Fruit fly (Drosophila melanogaster) whole organism, embryonic: ENCODE results near the gene CG1575.

Source experiments
- Abd-B ChIP-seq: fragments of 200-800 bp; sonication (Bioruptor generic); optimal IDR thresholded peaks from 2 replicates; lab custom pipeline; 2018; ENCODE audit warnings: missing biosample characterization, mild to moderate bottlenecking, missing genetic modification characterization, moderate library complexity
- CG11093 ChIP-seq: fragments of 200-800 bp; sonication (Bioruptor generic); IDR thresholded peaks from 3 replicates; pipeline ENCODE4 v1.3.6; 2022; ENCODE audit warnings: missing biosample characterization, missing genetic modification characterization
- CG13624 ChIP-seq: fragments of 200-800 bp; sonication (Bioruptor generic); optimal IDR thresholded peaks from 2 replicates; lab custom pipeline; 2016; ENCODE audit warnings: missing biosample characterization, missing genetic modification characterization
- CG14014 ChIP-seq: fragments of 200-800 bp; sonication (Bioruptor generic); IDR thresholded peaks from 2 replicates; pipeline ENCODE4 v1.3.6; 2022; ENCODE audit warnings: missing biosample characterization, missing genetic modification characterization
- CG14667 ChIP-seq: fragments of 200-800 bp; sonication (Bioruptor generic); IDR thresholded peaks from 2 replicates; pipeline ENCODE4 v1.3.6; 2022; ENCODE audit warnings: missing biosample characterization, missing genetic modification characterization
- CG1647 ChIP-seq: fragments of 200-800 bp; sonication (Bioruptor generic); optimal IDR thresholded peaks from 3 replicates; lab custom pipeline; 2016; ENCODE audit warnings: missing biosample characterization, missing genetic modification characterization
- CG16813 ChIP-seq: fragments of 200-800 bp; sonication (Bioruptor generic); IDR thresholded peaks from 3 replicates; pipeline ENCODE4 v1.3.6; 2022; ENCODE audit warnings: missing biosample characterization, missing genetic modification characterization; ENCODE audit not compliant: partially characterized antibody
- CG17359 ChIP-seq: fragments of 200-800 bp; sonication (Bioruptor generic); optimal IDR thresholded peaks from 3 replicates; lab custom pipeline; 2018; ENCODE audit warnings: missing biosample characterization, mild to moderate bottlenecking, missing genetic modification characterization, moderate library complexity
- CG2116 ChIP-seq: fragments of 200-800 bp; sonication (Bioruptor generic); optimal IDR thresholded peaks from 3 replicates; lab custom pipeline; 2018; ENCODE audit warnings: missing biosample characterization, mild to moderate bottlenecking, missing genetic modification characterization
- CG2120 ChIP-seq: fragments of 200-800 bp; sonication (Bioruptor generic); optimal IDR thresholded peaks from 3 replicates; lab custom pipeline; 2016; ENCODE audit warnings: missing biosample characterization, missing genetic modification characterization
- CG2129 ChIP-seq: fragments of 200-800 bp; sonication (Bioruptor generic); IDR thresholded peaks from 2 replicates; pipeline ENCODE4 v1.3.6; 2022; ENCODE audit warnings: missing biosample characterization, missing genetic modification characterization; ENCODE audit not compliant: partially characterized antibody
- CG31365 ChIP-seq: fragments of 200-800 bp; sonication (Bioruptor generic); optimal IDR thresholded peaks from 2 replicates; lab custom pipeline; 2018; ENCODE audit warnings: missing biosample characterization, mild to moderate bottlenecking, missing genetic modification characterization
- CG31441 ChIP-seq: fragments of 200-800 bp; sonication (Bioruptor generic); IDR thresholded peaks from 2 replicates; pipeline ENCODE4 v1.3.6; 2022; ENCODE audit warnings: missing biosample characterization, missing genetic modification characterization
- CG4730 ChIP-seq: fragments of 200-800 bp; sonication (Bioruptor generic); IDR thresholded peaks from 2 replicates; pipeline ENCODE4 v1.3.6; 2022; ENCODE audit warnings: missing biosample characterization, missing genetic modification characterization
- CG5953 ChIP-seq: fragments of 200-800 bp; sonication (Bioruptor generic); IDR thresholded peaks from 2 replicates; pipeline ENCODE4 v1.3.6; 2022; ENCODE audit warnings: missing biosample characterization, missing genetic modification characterization
- CG6689 ChIP-seq: fragments of 200-800 bp; sonication (Bioruptor generic); IDR thresholded peaks from 2 replicates; pipeline ENCODE4 v1.3.6; 2022; ENCODE audit warnings: missing biosample characterization, missing genetic modification characterization
- CG6854 ChIP-seq: fragments of 200-800 bp; sonication (Bioruptor generic); optimal IDR thresholded peaks from 3 replicates; lab custom pipeline; 2017; ENCODE audit warnings: missing biosample characterization, mild to moderate bottlenecking, missing genetic modification characterization
- CkIIα-i1 ChIP-seq: fragments of 200-800 bp; sonication (Bioruptor generic); IDR thresholded peaks from 2 replicates; pipeline ENCODE4 v1.3.6; 2022; ENCODE audit warnings: missing biosample characterization, missing genetic modification characterization
- Dip3 ChIP-seq: fragments of 200-800 bp; sonication (Bioruptor generic); optimal IDR thresholded peaks from 3 replicates; lab custom pipeline; 2016; ENCODE audit warnings: missing biosample characterization, missing genetic modification characterization
- Eip74EF ChIP-seq, 2 experiments: fragments of 200-800 bp in 1 of 2; fragments of >200 bp in 1 of 2; sonication (Bioruptor generic) in 1 of 2; optimal IDR thresholded peaks; 2 replicates each; lab custom pipeline; 2017 to 2019; ENCODE audit warnings: missing biosample characterization in 2 of 2, missing genetic modification characterization in 2 of 2, mild to moderate bottlenecking in 1 of 2, moderate library complexity in 1 of 2
- Ets65A ChIP-seq: fragments of 200-800 bp; sonication (Bioruptor generic); peaks from one replicate; lab custom pipeline; 2016; ENCODE audit warnings: missing biosample characterization, missing genetic modification characterization
- Hr39 ChIP-seq: fragments of >200 bp; optimal IDR thresholded peaks from 2 replicates; lab custom pipeline; 2017
- Hr78 ChIP-seq, 2 experiments: fragments of 200-800 bp in 1 of 2; fragments of >200 bp in 1 of 2; sonication (Bioruptor generic) in 1 of 2; optimal IDR thresholded peaks; 2 replicates each; lab custom pipeline; 2017 to 2019; ENCODE audit warnings: missing biosample characterization in 2 of 2, missing genetic modification characterization in 2 of 2, mild to moderate bottlenecking in 1 of 2, moderate library complexity in 1 of 2
- Med ChIP-seq: fragments of 200-800 bp; sonication (Bioruptor generic); peaks from one replicate; lab custom pipeline; 2016; ENCODE audit warnings: missing biosample characterization, missing genetic modification characterization, mild to moderate bottlenecking, inconsistent platforms, moderate library complexity
- Mes4 ChIP-seq: fragments of 200-800 bp; sonication (Bioruptor generic); optimal IDR thresholded peaks from 2 replicates; lab custom pipeline; 2016; ENCODE audit warnings: missing biosample characterization, missing genetic modification characterization
- Pdp1 ChIP-seq, 2 experiments: fragments of 200-800 bp; sonication (Bioruptor generic); optimal IDR thresholded peaks; 3 replicates each; lab custom pipeline; 2016; ENCODE audit warnings: missing biosample characterization in 2 of 2, missing genetic modification characterization in 2 of 2, mild to moderate bottlenecking in 1 of 2, moderate library complexity in 1 of 2
- Ptx1 ChIP-seq: fragments of 200-800 bp; sonication (Bioruptor generic); IDR thresholded peaks from 2 replicates; pipeline ENCODE4 v1.3.6; 2022; ENCODE audit warnings: missing biosample characterization, missing genetic modification characterization
- Rfx ChIP-seq: fragments of 200-800 bp; sonication (Bioruptor generic); IDR thresholded peaks from 2 replicates; pipeline ENCODE4 v1.3.6; 2022; ENCODE audit warnings: missing biosample characterization, missing genetic modification characterization
- Scr ChIP-seq: fragments of 200-800 bp; sonication (Bioruptor generic); IDR thresholded peaks from 2 replicates; pipeline ENCODE4 v1.3.6; 2022; ENCODE audit warnings: missing biosample characterization, missing genetic modification characterization; ENCODE audit not compliant: partially characterized antibody
- Side ChIP-seq: fragments of 200-800 bp; sonication (Bioruptor generic); optimal IDR thresholded peaks from 2 replicates; lab custom pipeline; 2016; ENCODE audit warnings: missing biosample characterization, missing genetic modification characterization
- Xbp1 ChIP-seq: fragments of 200-800 bp; sonication (Bioruptor generic); optimal IDR thresholded peaks from 3 replicates; lab custom pipeline; 2016; ENCODE audit warnings: missing biosample characterization, mild to moderate bottlenecking, missing genetic modification characterization
- ap ChIP-seq: fragments of 200-800 bp; sonication (Bioruptor generic); IDR thresholded peaks from 2 replicates; pipeline ENCODE4 v1.3.6; 2022; ENCODE audit warnings: missing biosample characterization, missing genetic modification characterization
- chif ChIP-seq, 2 experiments: fragments of 200-800 bp; sonication (Bioruptor generic); optimal IDR thresholded peaks; 3 replicates each; lab custom pipeline; 2016; ENCODE audit warnings: missing biosample characterization in 2 of 2, missing genetic modification characterization in 2 of 2
- dysf ChIP-seq: fragments of 200-800 bp; sonication (Bioruptor generic); IDR thresholded peaks from 3 replicates; pipeline ENCODE4 v1.3.6; 2022; ENCODE audit warnings: missing biosample characterization, missing genetic modification characterization
- fd3F ChIP-seq: fragments of 200-800 bp; sonication (Bioruptor generic); optimal IDR thresholded peaks from 2 replicates; lab custom pipeline; 2018; ENCODE audit warnings: missing biosample characterization, mild to moderate bottlenecking, missing genetic modification characterization, moderate library complexity
- gcm ChIP-seq: fragments of 200-800 bp; sonication (Bioruptor generic); optimal IDR thresholded peaks from 2 replicates; lab custom pipeline; 2019; ENCODE audit warnings: missing biosample characterization, mild to moderate bottlenecking, missing genetic modification characterization, moderate library complexity
- lmd ChIP-seq: fragments of 200-800 bp; sonication (Bioruptor generic); IDR thresholded peaks from 2 replicates; pipeline ENCODE4 v1.3.6; 2022; ENCODE audit warnings: missing biosample characterization, missing genetic modification characterization
- luna ChIP-seq: fragments of 200-800 bp; sonication (Bioruptor generic); optimal IDR thresholded peaks from 2 replicates; lab custom pipeline; 2016; ENCODE audit warnings: missing biosample characterization, missing genetic modification characterization
- mam ChIP-seq: fragments of 200-800 bp; sonication (Bioruptor generic); optimal IDR thresholded peaks from 3 replicates; lab custom pipeline; 2016; ENCODE audit warnings: missing biosample characterization, missing genetic modification characterization
- nmo ChIP-seq: fragments of 200-800 bp; sonication (Bioruptor generic); optimal IDR thresholded peaks from 2 replicates; lab custom pipeline; 2018; ENCODE audit warnings: missing biosample characterization, mild to moderate bottlenecking, missing genetic modification characterization, moderate library complexity
- pfk ChIP-seq: fragments of 200-800 bp; sonication (Bioruptor generic); optimal IDR thresholded peaks from 2 replicates; lab custom pipeline; 2018; ENCODE audit warnings: missing biosample characterization, mild to moderate bottlenecking, missing genetic modification characterization, moderate library complexity
- prd ChIP-seq, 3 experiments: fragments of >200 bp in 2 of 3; fragments of 200-800 bp in 1 of 3; sonication (Bioruptor generic) in 1 of 3; optimal IDR thresholded peaks in 2 of 3; IDR thresholded peaks in 1 of 3; 2 replicates in 2 of 3; 3 replicates in 1 of 3; pipeline versions ENCODE4 v1.3.6 to Lab custom; 2017 to 2022; ENCODE audit warnings: missing biosample characterization in 1 of 3, missing genetic modification characterization in 1 of 3
- row ChIP-seq: fragments of 200-800 bp; sonication (Bioruptor generic); IDR thresholded peaks from 3 replicates; pipeline ENCODE4 v1.3.6; 2022; ENCODE audit warnings: missing biosample characterization, missing genetic modification characterization
- sens ChIP-seq: fragments of 200-800 bp; sonication (Bioruptor generic); peaks from one replicate; lab custom pipeline; 2016; ENCODE audit warnings: missing biosample characterization, missing genetic modification characterization
- sens-2 ChIP-seq: fragments of 200-800 bp; sonication (Bioruptor generic); IDR thresholded peaks from 2 replicates; pipeline ENCODE4 v1.3.6; 2022; ENCODE audit warnings: missing biosample characterization, missing genetic modification characterization
- slbo ChIP-seq: fragments of 200-800 bp; sonication (Bioruptor generic); IDR thresholded peaks from 2 replicates; pipeline ENCODE4 v1.3.6; 2022; ENCODE audit warnings: missing biosample characterization, missing genetic modification characterization
- usp ChIP-seq: fragments of >200 bp; optimal IDR thresholded peaks from 2 replicates; lab custom pipeline; 2017; ENCODE audit warnings: missing biosample characterization, missing genetic modification characterization
- vvl ChIP-seq: fragments of 200-800 bp; sonication (Bioruptor generic); IDR thresholded peaks from 2 replicates; pipeline ENCODE4 v1.3.6; 2022; ENCODE audit warnings: missing biosample characterization, missing genetic modification characterization

CG1575 gene

DNA sequence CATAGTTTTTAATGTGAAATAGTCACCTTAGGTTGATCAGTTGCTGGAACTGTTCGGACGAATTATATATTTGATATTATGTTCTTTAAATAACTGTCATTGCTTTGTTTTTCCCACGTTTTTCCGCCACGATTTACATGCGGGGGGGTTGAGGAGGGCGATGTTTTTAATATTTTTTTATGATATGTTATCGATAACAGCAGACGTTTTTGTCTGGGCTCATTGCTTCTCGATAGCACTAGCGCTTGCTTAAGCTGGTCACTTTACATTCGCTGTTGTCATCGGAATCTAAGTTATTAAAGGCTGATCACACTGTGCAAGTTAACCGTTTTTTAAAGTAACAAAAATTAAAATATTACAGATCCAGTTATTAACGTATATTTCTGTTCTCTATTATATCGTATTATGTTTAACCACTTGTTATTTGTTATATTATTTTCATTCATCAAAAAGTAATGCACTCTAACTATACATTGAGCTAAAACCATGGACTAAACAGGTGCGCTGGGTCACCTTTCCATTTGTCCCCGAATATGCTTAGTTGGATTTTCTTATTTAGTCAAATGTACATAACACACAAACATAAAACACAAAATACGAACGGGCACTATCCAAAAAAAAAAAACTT is 41.4 kb upstream of the CG1575 start, which contains the start of the genes Upf2 and CG1571 (continued):
- TF ChIP-seq gcm (GFP tag; lab: Kevin White, UChicago): no peak
- TF ChIP-seq CG2116: peak; percentile 84

DNA sequence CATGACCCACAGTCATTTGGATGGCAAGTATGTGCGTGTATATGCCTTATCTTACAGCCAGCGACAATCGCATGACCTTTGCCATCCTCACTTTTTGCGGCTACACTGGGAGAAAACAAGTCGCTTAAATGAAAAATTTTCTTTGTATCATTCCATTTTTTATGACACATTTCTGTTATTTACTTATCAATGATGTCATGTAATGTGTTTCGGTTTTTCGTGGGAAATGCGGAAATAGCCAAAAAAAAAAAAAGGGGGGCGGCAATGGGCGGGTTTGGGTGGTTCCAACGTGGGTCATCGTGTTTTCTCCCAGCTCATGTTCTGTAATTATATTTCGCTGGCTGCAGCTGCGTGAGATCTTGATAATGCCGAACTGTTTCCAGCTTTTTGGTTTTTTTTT is 36.6 kb upstream of the CG1575 start:
- TF ChIP-seq CG2129 (GFP tag; lab: Robert Waterston, UW) (no peak), slbo (GFP tag; lab: Robert Waterston, UW) (peak; percentile 41; the same call in 1 of the 2 replicates), CG2120 (GFP tag; lab: Kevin White, UChicago) (peak; percentile 21), Xbp1 (peak; percentile 0), ap (peak; percentile 11; the same call in 1 of the 2 replicates), CkIIα-i1 (no peak), sens-2 (GFP tag; lab: Robert Waterston, UW) (no peak), pfk (GFP tag; lab: Kevin White, UChicago) (no peak), chif (GFP tag; optimal IDR thresholded peaks at IDR 0.05; lab: Kevin White, UChicago) (no peak), Abd-B (GFP tag; lab: Kevin White, UChicago) (peak; percentile 2), CG13624 (GFP tag; lab: Kevin White, UChicago) (no peak), Hr78 (GFP tag; optimal IDR thresholded peaks at IDR 0.05; lab: Kevin White, UChicago) (peak in 1 of 2 experiments; percentile 32), sens (GFP tag; lab: Kevin White, UChicago) (peak; percentile 86), CG1647 (GFP tag; lab: Kevin White, UChicago) (no peak), Mes4 (GFP tag; lab: Kevin White, UChicago) (no peak), Rfx (GFP tag; lab: Robert Waterston, UW) (peak; percentile 31; the same call in 1 of the 2 replicates), Ptx1 (GFP tag; lab: Robert Waterston, UW) (0 out of 2 replicates have a peak, but pooled peaks have one; percentile 25), Hr39 (lab: Kevin White, UChicago) (no peak), Pdp1 (GFP tag; optimal IDR thresholded peaks at IDR 0.05; lab: Kevin White, UChicago) (peak in 1 of 2 experiments; percentile 60), Dip3 (no peak), CG6689 (GFP tag; lab: Robert Waterston, UW) (0 out of 2 replicates have a peak, but pooled peaks have one; percentile 33), CG6854 (no peak), Side (GFP tag; lab: Kevin White, UChicago) (no peak), luna (GFP tag; lab: Kevin White, UChicago) (no peak), Ets65A (GFP tag; lab: Kevin White, UChicago) (peak; percentile 80), Eip74EF (GFP tag; optimal IDR thresholded peaks at IDR 0.05; lab: Kevin White, UChicago) (no peak), CG31441 (GFP tag; lab: Robert Waterston, UW) (no peak), usp (GFP tag; lab: Kevin White, UChicago) (no peak), lmd (GFP tag; lab: Robert Waterston, UW) (peak; percentile 27; the same call in 1 of the 2 replicates), row (peak; percentile 51), CG14014 (GFP tag; lab: Robert Waterston, UW) (peak; percentile 18; the same call in 1 of the 2 replicates), CG17359 (tag; lab: Kevin White, UChicago) (no peak), Scr (GFP tag; lab: Robert Waterston, UW) (no peak), Med (GFP tag; lab: Kevin White, UChicago) (peak; percentile 56), mam (peak; percentile 9), CG4730 (GFP tag; lab: Robert Waterston, UW) (no peak), CG5953 (GFP tag; lab: Robert Waterston, UW) (no peak), fd3F (GFP tag; lab: Kevin White, UChicago) (no peak), CG11093 (GFP tag; lab: Robert Waterston, UW) (no peak), prd (optimal IDR thresholded peaks at IDR 0.05; lab: Kevin White, UChicago) (no peak), prd (GFP tag; IDR thresholded peaks at IDR 0.05; lab: Robert Waterston, UW) (peak; percentile 50; the same call in 2 of the 3 replicates), CG14667 (GFP tag; lab: Robert Waterston, UW) (no peak), nmo (GFP tag; lab: Kevin White, UChicago) (no peak), CG31365 (tag; lab: Kevin White, UChicago) (no peak), vvl (GFP tag; lab: Robert Waterston, UW) (0 out of 2 replicates have a peak, but pooled peaks have one; percentile 8), CG16813 (GFP tag; lab: Robert Waterston, UW) (no peak), dysf (GFP tag; lab: Robert Waterston, UW) (0 out of 3 replicates have a peak, but pooled peaks have one; percentile 18)
